Worm (Caenorhabditis elegans) whole organism, L1 larva: ENCODE measurements around the gene C23H3.9.
A peak's percentile ranks its signal among the peaks of the same experiment; 100 is the strongest.
"Not testable (repeated sequence)": the region's sequence is repeated elsewhere in the genome, so short reads cannot be mapped to it uniquely, and the experiment has no call there.

Experiments
- C04F5.9 ChIP-seq: sonication (generic microtip); optimal IDR thresholded peaks from 2 replicates; lab custom pipeline; 2016; ENCODE audit warnings: missing genetic modification characterization, missing compliant biosample characterization
- C16A3.4 ChIP-seq: fragments of 150-350 bp; optimal IDR thresholded peaks from 2 replicates; lab custom pipeline; 2014; ENCODE audit warnings: missing biosample characterization, missing genetic modification characterization
- C34B4.2 ChIP-seq: sonication (generic microtip); optimal IDR thresholded peaks from 2 replicates; lab custom pipeline; 2017; ENCODE audit warnings: mild to moderate bottlenecking, missing genetic modification characterization, missing compliant biosample characterization
- F16B12.6 ChIP-seq: fragments of 150-350 bp; optimal IDR thresholded peaks from 2 replicates; lab custom pipeline; 2014; ENCODE audit warnings: missing biosample characterization, missing genetic modification characterization
- Y116A8C.19 ChIP-seq: sonication (generic microtip); optimal IDR thresholded peaks from 2 replicates; lab custom pipeline; 2016; ENCODE audit warnings: missing compliant biosample characterization, missing genetic modification characterization, borderline replicate concordance
- aha-1 ChIP-seq: fragments of 150-350 bp; optimal IDR thresholded peaks from 2 replicates; lab custom pipeline; 2014; ENCODE audit warnings: missing biosample characterization, missing genetic modification characterization
- blmp-1 ChIP-seq: fragments of 150-350 bp; optimal IDR thresholded peaks from 2 replicates; lab custom pipeline; 2014; ENCODE audit warnings: missing biosample characterization, missing genetic modification characterization
- ceh-63 ChIP-seq: fragments of 200-800 bp; sonication (Bioruptor generic); optimal IDR thresholded peaks from 2 replicates; lab custom pipeline; 2018; ENCODE audit warnings: mild to moderate bottlenecking, missing genetic modification characterization, missing compliant biosample characterization
- ceh-8 ChIP-seq: fragments of 200-800 bp; sonication (Bioruptor generic); optimal IDR thresholded peaks from 2 replicates; lab custom pipeline; 2018; ENCODE audit warnings: mild to moderate bottlenecking, missing genetic modification characterization, moderate library complexity, missing compliant biosample characterization
- ceh-82 ChIP-seq, 3 experiments: fragments of 150-350 bp in 1 of 3; sonication (generic microtip) in 2 of 3; optimal IDR thresholded peaks; 2 replicates each; lab custom pipeline; 2014 to 2017; ENCODE audit warnings: missing biosample characterization in 3 of 3, missing genetic modification characterization in 3 of 3
- ceh-90 ChIP-seq: sonication (generic microtip); optimal IDR thresholded peaks from 2 replicates; lab custom pipeline; 2016; ENCODE audit warnings: missing genetic modification characterization, missing compliant biosample characterization
- ces-1 ChIP-seq: fragments of 150-350 bp; optimal IDR thresholded peaks from 2 replicates; lab custom pipeline; 2014; ENCODE audit warnings: missing biosample characterization, missing genetic modification reagents, missing genetic modification characterization
- dpl-1 ChIP-seq, 3 experiments: fragments of 150-350 bp in 2 of 3; sonication (generic microtip) in 1 of 3; optimal IDR thresholded peaks; 2 replicates each; lab custom pipeline; 2014 to 2017; ENCODE audit warnings: missing biosample characterization in 3 of 3, missing genetic modification characterization in 3 of 3, missing genetic modification reagents in 3 of 3
- dsc-1 ChIP-seq: sonication (generic microtip); optimal IDR thresholded peaks from 2 replicates; lab custom pipeline; 2016; ENCODE audit warnings: mild to moderate bottlenecking, missing genetic modification characterization, missing compliant biosample characterization
- efl-3 ChIP-seq: fragments of 200-800 bp; sonication (Bioruptor generic); optimal IDR thresholded peaks from 2 replicates; lab custom pipeline; 2018; ENCODE audit warnings: mild to moderate bottlenecking, missing genetic modification characterization, missing compliant biosample characterization
- egl-13 ChIP-seq: sonication (generic microtip); optimal IDR thresholded peaks from 2 replicates; lab custom pipeline; 2016; ENCODE audit warnings: missing genotype, missing genetic modification reagents, missing genetic modification characterization, missing compliant biosample characterization
- elt-2 ChIP-seq: sonication (generic microtip); optimal IDR thresholded peaks from 2 replicates; lab custom pipeline; 2016; ENCODE audit warnings: missing genetic modification characterization, mild to moderate bottlenecking, inconsistent platforms, missing compliant biosample characterization, missing genetic modification reagents
- elt-3 ChIP-seq, 6 experiments: fragments of 150-350 bp in 1 of 6; sonication (generic microtip); optimal IDR thresholded peaks; 2 replicates each; lab custom pipeline; 2017 to 2018; ENCODE audit warnings: missing biosample characterization in 6 of 6, missing genetic modification characterization in 6 of 6, inconsistent platforms in 1 of 6
- fkh-10 ChIP-seq: sonication (generic microtip); optimal IDR thresholded peaks from 2 replicates; lab custom pipeline; 2017; ENCODE audit warnings: missing biosample characterization, missing genetic modification reagents, missing genetic modification characterization
- fkh-4 ChIP-seq: sonication (generic microtip); optimal IDR thresholded peaks from 2 replicates; lab custom pipeline; 2016; ENCODE audit warnings: missing compliant biosample characterization, missing genetic modification characterization, borderline replicate concordance
- fkh-8 ChIP-seq: sonication (generic microtip); optimal IDR thresholded peaks from 2 replicates; lab custom pipeline; 2016; ENCODE audit warnings: mild to moderate bottlenecking, missing genetic modification characterization, missing compliant biosample characterization
- hlh-17 ChIP-seq: fragments of 200-800 bp; sonication (Bioruptor generic); optimal IDR thresholded peaks from 2 replicates; lab custom pipeline; 2018; ENCODE audit warnings: missing genetic modification characterization, mild to moderate bottlenecking, missing compliant biosample characterization, moderate library complexity, borderline replicate concordance
- lin-15B ChIP-seq: fragments of 150-350 bp; sonication (generic microtip); optimal IDR thresholded peaks from 3 replicates; lab custom pipeline; 2014; ENCODE audit warnings: missing biosample characterization, missing genetic modification characterization
- lin-35 ChIP-seq, 2 experiments: fragments of 150-350 bp; optimal IDR thresholded peaks; 2 replicates each; lab custom pipeline; 2014; ENCODE audit warnings: missing biosample characterization in 2 of 2, missing genetic modification characterization in 2 of 2, missing genetic modification reagents in 2 of 2
- lin-39 ChIP-seq: fragments of 150-350 bp; optimal IDR thresholded peaks from 2 replicates; lab custom pipeline; 2014; ENCODE audit warnings: missing biosample characterization, missing genetic modification reagents, missing genetic modification characterization
- lsy-2 ChIP-seq, 2 experiments: fragments of 150-350 bp; optimal IDR thresholded peaks; 2 replicates each; lab custom pipeline; 2014; ENCODE audit warnings: missing biosample characterization in 2 of 2, missing genetic modification characterization in 2 of 2
- mab-9 ChIP-seq: fragments of 200-800 bp; sonication (Bioruptor generic); IDR thresholded peaks from 2 replicates; pipeline ENCODE4 v1.3.6; 2022; ENCODE audit warnings: missing genetic modification reagents, missing genetic modification characterization, missing compliant biosample characterization
- mef-2 ChIP-seq: fragments of 150-350 bp; optimal IDR thresholded peaks from 2 replicates; lab custom pipeline; 2014; ENCODE audit warnings: missing biosample characterization, missing genetic modification characterization
- mep-1 ChIP-seq: fragments of 150-350 bp; optimal IDR thresholded peaks from 2 replicates; lab custom pipeline; 2014; ENCODE audit warnings: missing biosample characterization, missing genetic modification characterization
- nhr-11 ChIP-seq: fragments of 150-350 bp; optimal IDR thresholded peaks from 2 replicates; lab custom pipeline; 2014; ENCODE audit warnings: missing biosample characterization, missing genetic modification characterization
- nhr-12 ChIP-seq: sonication (generic microtip); optimal IDR thresholded peaks from 2 replicates; lab custom pipeline; 2017; ENCODE audit warnings: missing biosample characterization, missing genetic modification characterization
- nhr-19 ChIP-seq: fragments of 200-800 bp; sonication (Bioruptor generic); conservative IDR thresholded peaks from 2 replicates; pipeline ENCODE4 v1.3.6; 2022; ENCODE audit warnings: missing genetic modification characterization, missing compliant biosample characterization
- nhr-20 ChIP-seq: sonication (generic microtip); optimal IDR thresholded peaks from 2 replicates; lab custom pipeline; 2016; ENCODE audit warnings: mild to moderate bottlenecking, missing genetic modification characterization, missing compliant biosample characterization
- nhr-47 ChIP-seq: sonication (generic microtip); optimal IDR thresholded peaks from 2 replicates; lab custom pipeline; 2016; ENCODE audit warnings: mild to moderate bottlenecking, missing genetic modification characterization, moderate library complexity, missing compliant biosample characterization
- nhr-76 ChIP-seq: sonication (generic microtip); optimal IDR thresholded peaks from 2 replicates; lab custom pipeline; 2017; ENCODE audit warnings: missing biosample characterization, missing genetic modification characterization
- nhr-77 ChIP-seq: fragments of 150-350 bp; optimal IDR thresholded peaks from 2 replicates; lab custom pipeline; 2014; ENCODE audit warnings: missing biosample characterization, missing genetic modification characterization
- pag-3 ChIP-seq: sonication (generic microtip); optimal IDR thresholded peaks from 2 replicates; lab custom pipeline; 2017; ENCODE audit warnings: missing genetic modification characterization, mild to moderate bottlenecking, missing compliant biosample characterization, antibody characterized with exemption, borderline replicate concordance; ENCODE audit not compliant: insufficient read depth
- pax-3 ChIP-seq: fragments of 200-800 bp; sonication (Bioruptor generic); optimal IDR thresholded peaks from 2 replicates; lab custom pipeline; 2018; ENCODE audit warnings: mild to moderate bottlenecking, missing genetic modification characterization, moderate library complexity, missing compliant biosample characterization
- rnt-1 ChIP-seq: sonication (generic microtip); optimal IDR thresholded peaks from 2 replicates; lab custom pipeline; 2016; ENCODE audit warnings: mild to moderate bottlenecking, missing genetic modification characterization, moderate library complexity, missing compliant biosample characterization
- snpc-4 ChIP-seq: fragments of 150-350 bp; optimal IDR thresholded peaks from 2 replicates; lab custom pipeline; 2014; ENCODE audit warnings: missing biosample characterization, missing genetic modification characterization
- sox-4 ChIP-seq: sonication (generic microtip); optimal IDR thresholded peaks from 2 replicates; lab custom pipeline; 2016; ENCODE audit warnings: missing genetic modification characterization, missing compliant biosample characterization
- xbp-1 ChIP-seq: sonication (generic microtip); optimal IDR thresholded peaks from 2 replicates; lab custom pipeline; 2016; ENCODE audit warnings: missing genetic modification characterization, missing compliant biosample characterization
- zag-1 ChIP-seq: fragments of 150-350 bp; optimal IDR thresholded peaks from 2 replicates; lab custom pipeline; 2014; ENCODE audit warnings: missing biosample characterization, missing genetic modification characterization
- ztf-4 ChIP-seq: fragments of 150-350 bp; optimal IDR thresholded peaks from 2 replicates; lab custom pipeline; 2014; ENCODE audit warnings: missing biosample characterization, missing genetic modification characterization

C23H3.9 gene

ce11 chrII:104234-104633 lies 25.2 kb upstream of the C23H3.9 start, which contains the start of gene col-68:
TSS of gene col-68 (plus strand) at chrII:104534.
- no peak for TF ChIP-seq lin-39 (tag; lab: Kevin White, UChicago)
- no peak for TF ChIP-seq elt-2 (tag; lab: Kevin White, UChicago)

DNA sequence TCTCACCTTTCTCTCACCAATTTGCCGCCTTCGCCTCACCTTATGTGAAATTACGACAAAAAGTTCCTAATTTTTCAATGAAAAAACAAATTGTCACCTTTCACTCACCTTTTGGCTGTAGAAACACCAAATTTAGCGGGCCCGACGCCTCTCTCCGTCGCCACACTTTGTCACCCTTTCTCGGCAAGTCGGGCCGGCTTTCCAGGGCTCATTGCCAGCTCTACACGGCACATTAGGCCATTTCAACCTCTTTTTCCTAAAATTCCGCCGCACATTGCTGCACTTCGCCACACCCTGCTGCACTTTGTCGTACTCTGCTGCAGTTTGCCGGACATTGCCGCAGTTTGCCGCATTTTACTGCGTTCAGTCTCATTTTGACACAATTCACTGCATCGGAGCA lies 22.1 kb upstream of the C23H3.9 start:
- TF ChIP-seq lin-15B = no peak
- no peak for TF ChIP-seq ceh-63 (GFP tag; lab: Kevin White, UChicago)
- TF ChIP-seq efl-3 (GFP tag; lab: Kevin White, UChicago) = no peak
- no peak for TF ChIP-seq dsc-1

DNA sequence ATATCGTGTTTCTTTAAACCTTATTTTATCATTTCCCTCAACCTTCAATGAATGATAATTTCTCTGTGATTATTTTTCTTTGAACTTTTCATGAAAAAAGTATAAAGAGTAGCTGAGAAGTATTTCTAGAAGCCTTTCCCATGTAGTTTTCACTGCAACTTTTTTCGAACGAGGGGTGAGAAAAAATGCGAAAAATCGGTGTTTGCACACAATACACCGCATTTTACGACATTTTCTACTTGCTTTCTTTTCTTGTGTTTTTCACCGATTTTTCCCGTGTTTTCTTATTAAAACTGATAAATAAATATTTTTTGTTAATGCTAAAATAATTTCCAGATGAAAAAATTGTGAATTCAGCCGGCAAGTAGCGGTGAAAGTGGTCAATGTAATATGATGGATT lies 19.8 kb upstream of the C23H3.9 start, which contains the start of gene C50D2.10:
Gene C50D2.10 (plus strand): TSS at position 245 of the 400 bp plus-strand sequence.
- TF ChIP-seq ceh-90; pag-3 (tag; lab: Kevin White, UChicago); ceh-82 (tag; optimal IDR thresholded peaks at IDR 0.05; lab: Kevin White, UChicago): not testable (repeated sequence)

DNA sequence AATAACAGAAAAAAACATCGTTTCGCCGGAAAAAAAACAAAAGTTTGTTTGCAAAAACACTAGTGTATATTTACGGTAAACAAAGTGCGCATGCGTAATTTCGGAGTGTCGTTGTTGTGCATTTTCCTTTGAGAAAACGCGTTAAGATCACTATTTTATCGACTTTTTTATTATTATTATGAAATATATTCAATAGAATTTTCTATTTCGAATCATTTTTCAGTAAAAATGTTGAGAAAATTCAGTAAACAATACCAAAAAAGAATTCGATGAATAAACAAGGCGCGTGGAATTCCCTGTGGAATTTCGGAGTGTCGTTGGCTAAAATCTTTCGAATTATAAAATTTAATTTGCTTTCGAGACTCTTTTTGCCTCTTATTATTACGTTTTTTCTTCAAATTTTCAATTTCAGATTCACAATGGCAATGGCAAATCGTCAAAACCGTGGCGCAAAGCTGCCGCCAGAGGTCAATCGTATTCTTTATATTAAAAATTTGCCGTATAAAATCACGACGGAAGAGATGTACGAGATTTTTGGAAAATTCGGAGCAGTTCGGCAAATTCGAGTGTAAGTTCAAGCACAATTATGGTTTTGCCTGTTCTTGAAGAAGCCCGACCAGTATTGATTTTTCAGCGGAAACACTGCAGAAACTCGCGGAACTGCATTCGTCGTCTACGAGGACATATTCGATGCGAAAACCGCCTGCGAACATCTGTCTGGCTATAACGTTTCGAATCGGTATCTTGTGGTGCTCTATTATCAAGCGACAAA lies 19.1 kb upstream of the C23H3.9 start, which contains the start of the genes luc-7L3 and sftb-6:
Gene luc-7L3 (minus strand): TSS at position 36 of the 772 bp plus-strand sequence.
Gene sftb-6 (plus strand): TSS at position 413 of the 772 bp plus-strand sequence.
- no peak for TF ChIP-seq nhr-76
- TF ChIP-seq rnt-1 (tag; lab: Kevin White, UChicago) = peak; percentile 19
- peak; percentile 46 for TF ChIP-seq pax-3 (tag; lab: Kevin White, UChicago)
- TF ChIP-seq nhr-19 (GFP tag; lab: Robert Waterston, UW) = peak; percentile 75
- no peak for TF ChIP-seq ztf-4
- no peak for TF ChIP-seq aha-1 (tag; lab: Kevin White, UChicago)
- TF ChIP-seq F16B12.6 (tag; lab: Kevin White, UChicago) = peak; percentile 28
- TF ChIP-seq C34B4.2 (tag; lab: Kevin White, UChicago) = no peak
- no peak for TF ChIP-seq hlh-17 (GFP tag; lab: Kevin White, UChicago)
- TF ChIP-seq nhr-11 (tag; lab: Kevin White, UChicago) = no peak
- TF ChIP-seq lin-15B = peak; percentile 28
- peak; percentile 62 for TF ChIP-seq nhr-20 (tag; lab: Kevin White, UChicago)
- TF ChIP-seq fkh-8 (tag; lab: Kevin White, UChicago) = peak; percentile 76
- no peak for TF ChIP-seq nhr-12
- TF ChIP-seq snpc-4 (tag; lab: Kevin White, UChicago) = no peak
- peak; percentile 24 for TF ChIP-seq nhr-77 (tag; lab: Kevin White, UChicago)
- peak; percentile 74 to 81 for TF ChIP-seq lsy-2 (tag; optimal IDR thresholded peaks at IDR 0.05; lab: Kevin White, UChicago)
- TF ChIP-seq xbp-1 (tag; lab: Kevin White, UChicago) = peak; percentile 74
- TF ChIP-seq lin-35 (GFP tag; optimal IDR thresholded peaks at IDR 0.05; lab: Kevin White, UChicago) = peak; percentile 58 to 62
- no peak for TF ChIP-seq fkh-4 (tag; lab: Kevin White, UChicago)
- TF ChIP-seq sox-4 = peak; percentile 65
- peak; percentile 74; the same call in 1 of the 2 replicates for TF ChIP-seq mab-9 (GFP tag; lab: Robert Waterston, UW)
- TF ChIP-seq mep-1 (tag; lab: Kevin White, UChicago) = peak; percentile 55
- peak; percentile 38 for TF ChIP-seq ceh-8
- TF ChIP-seq mef-2 (tag; lab: Kevin White, UChicago) = no peak
- TF ChIP-seq zag-1 = no peak
- peak; percentile 55 for TF ChIP-seq egl-13 (tag; lab: Kevin White, UChicago)
- peak; percentile 22 for TF ChIP-seq blmp-1
- TF ChIP-seq dpl-1 (GFP tag; optimal IDR thresholded peaks at IDR 0.05; lab: Kevin White, UChicago) = peak; percentile 40 to 68 (median 50)
- TF ChIP-seq fkh-10 (GFP tag; lab: Kevin White, UChicago) = no peak
- TF ChIP-seq elt-3 (tag; optimal IDR thresholded peaks at IDR 0.05; lab: Kevin White, UChicago) = no peak
- no peak for TF ChIP-seq pag-3 (tag; lab: Kevin White, UChicago)
- no peak for TF ChIP-seq ces-1
- TF ChIP-seq C04F5.9 (tag; lab: Kevin White, UChicago) = peak; percentile 54
- TF ChIP-seq C16A3.4 (tag; lab: Kevin White, UChicago) = peak; percentile 49
- no peak for TF ChIP-seq Y116A8C.19
- peak; percentile 89 for TF ChIP-seq nhr-47 (tag; lab: Kevin White, UChicago)
